Worm (Caenorhabditis elegans): Measurements from ENCODE around the gene nhr-173.

Gene nhr-173

DNA sequence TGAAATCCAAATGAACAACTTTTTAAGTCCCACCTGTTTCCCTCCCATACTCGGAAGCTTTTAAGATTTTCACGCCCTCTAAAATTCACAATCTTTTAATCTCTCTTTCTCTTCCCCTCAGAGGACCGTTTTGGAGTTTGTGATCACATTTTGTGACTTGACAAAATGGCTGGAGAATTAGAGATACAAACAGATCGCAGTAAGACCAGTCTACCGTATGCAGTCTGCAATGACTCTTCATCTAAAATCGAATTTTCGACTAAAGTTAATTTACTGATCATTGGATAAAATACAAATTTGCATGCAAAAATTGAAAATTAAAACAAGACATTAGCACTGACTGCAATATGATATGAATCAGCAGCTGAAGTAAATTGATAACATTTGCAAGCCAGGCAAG, 13.8 kb upstream of the nhr-173 start:
- no peak for TF ChIP-seq tbx-11 (GFP tag; IDR thresholded peaks at IDR 0.05)
- TF ChIP-seq F13C5.2 (tag; optimal IDR thresholded peaks at IDR 0.05), result no peak
- TF ChIP-seq ceh-13 (GFP tag; optimal IDR thresholded peaks at IDR 0.05), result no peak
- TF ChIP-seq ets-7 (tag; optimal IDR thresholded peaks at IDR 0.05), result no peak
- TF ChIP-seq ceh-36 (tag; optimal IDR thresholded peaks at IDR 0.05), result no peak
- TF ChIP-seq tbx-37 (GFP tag; conservative IDR thresholded peaks at IDR 0.05), result no peak
- no peak for TF ChIP-seq ama-1 (optimal IDR thresholded peaks at IDR 0.05)

DNA sequence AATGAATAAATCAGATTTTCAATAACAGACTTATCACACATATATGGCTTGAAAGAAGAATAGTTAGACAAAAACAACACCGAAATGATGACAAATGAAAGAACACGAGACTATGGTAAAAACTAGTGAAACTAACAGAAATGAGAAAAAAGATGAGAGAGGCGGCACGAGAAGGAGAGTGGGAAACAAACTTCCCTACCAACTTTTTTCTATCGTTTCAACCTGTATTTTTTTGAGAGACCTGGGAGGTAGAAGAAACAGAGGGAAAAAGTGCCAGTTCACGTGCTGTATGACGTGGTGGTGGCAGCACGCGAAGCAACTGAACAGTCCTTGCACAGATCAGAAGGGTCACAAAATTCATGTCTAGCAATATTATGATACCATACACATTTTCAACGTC, 12.5 kb upstream of the nhr-173 start:
- TF ChIP-seq pes-1 (GFP tag; IDR thresholded peaks at IDR 0.05), result no peak
- TF ChIP-seq B0310.2 (tag; optimal IDR thresholded peaks at IDR 0.05), result no peak
- TF ChIP-seq ceh-13 (GFP tag; optimal IDR thresholded peaks at IDR 0.05), result no peak
- no peak for TF ChIP-seq hmg-4 (GFP tag; optimal IDR thresholded peaks at IDR 0.05)
- no peak for TF ChIP-seq scrt-1 (GFP tag; IDR thresholded peaks at IDR 0.05)
- no peak for TF ChIP-seq tra-4 (tag; optimal IDR thresholded peaks at IDR 0.05)
- no peak for TF ChIP-seq ama-1 (optimal IDR thresholded peaks at IDR 0.05)
- no peak for TF ChIP-seq hmbx-1 (tag; optimal IDR thresholded peaks at IDR 0.05)
- TF ChIP-seq aly-1 (tag; optimal IDR thresholded peaks at IDR 0.05), result no peak
- no peak for TF ChIP-seq ceh-36 (tag; optimal IDR thresholded peaks at IDR 0.05)
- no peak for TF ChIP-seq hnd-1 (tag; optimal IDR thresholded peaks at IDR 0.05)
- TF ChIP-seq sea-1 (GFP tag; conservative IDR thresholded peaks at IDR 0.05), result no peak
- no peak for TF ChIP-seq tbx-11 (GFP tag; IDR thresholded peaks at IDR 0.05)
- no peak for TF ChIP-seq F13C5.2 (tag; optimal IDR thresholded peaks at IDR 0.05)

DNA sequence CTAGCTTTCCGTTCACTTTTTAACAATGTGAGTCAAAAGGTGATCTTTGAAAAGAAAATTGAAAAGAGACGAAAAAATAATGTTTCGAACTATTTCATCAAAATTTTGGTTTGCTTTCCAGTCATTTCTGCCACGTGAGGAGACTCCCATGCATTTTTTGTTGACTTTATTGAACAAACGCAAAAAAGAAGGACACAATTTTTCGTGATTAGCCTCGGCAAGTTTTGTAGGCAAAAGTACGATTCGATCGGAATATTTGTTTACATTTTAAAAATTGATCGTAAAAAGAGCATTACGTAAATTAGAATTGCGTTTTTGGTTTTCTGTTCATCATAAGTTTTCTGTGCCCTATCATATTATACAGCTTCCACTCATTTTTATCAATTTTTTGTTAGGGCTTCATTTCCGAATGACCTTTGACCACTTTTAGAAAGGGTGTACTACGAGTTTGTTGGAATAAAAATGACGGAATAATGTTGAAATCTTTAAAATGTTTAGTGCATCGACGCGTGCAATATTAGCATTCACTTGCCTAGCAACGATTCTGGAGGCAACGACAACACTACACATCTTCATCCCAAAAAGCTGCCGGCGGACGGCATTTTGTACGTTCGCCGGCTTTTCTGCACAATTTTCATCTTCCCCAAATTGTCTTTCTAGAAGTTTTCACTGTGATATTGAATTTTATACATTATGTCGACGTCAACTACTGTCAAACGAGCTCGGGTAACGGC, 10.2 kb upstream of the nhr-173 start, which contains the start of gene C56E10.3:
TSS of gene C56E10.3 (plus strand) at position 684 of the 734 bp plus-strand sequence.
- TF ChIP-seq B0310.2 (tag; optimal IDR thresholded peaks at IDR 0.05), result no peak

DNA sequence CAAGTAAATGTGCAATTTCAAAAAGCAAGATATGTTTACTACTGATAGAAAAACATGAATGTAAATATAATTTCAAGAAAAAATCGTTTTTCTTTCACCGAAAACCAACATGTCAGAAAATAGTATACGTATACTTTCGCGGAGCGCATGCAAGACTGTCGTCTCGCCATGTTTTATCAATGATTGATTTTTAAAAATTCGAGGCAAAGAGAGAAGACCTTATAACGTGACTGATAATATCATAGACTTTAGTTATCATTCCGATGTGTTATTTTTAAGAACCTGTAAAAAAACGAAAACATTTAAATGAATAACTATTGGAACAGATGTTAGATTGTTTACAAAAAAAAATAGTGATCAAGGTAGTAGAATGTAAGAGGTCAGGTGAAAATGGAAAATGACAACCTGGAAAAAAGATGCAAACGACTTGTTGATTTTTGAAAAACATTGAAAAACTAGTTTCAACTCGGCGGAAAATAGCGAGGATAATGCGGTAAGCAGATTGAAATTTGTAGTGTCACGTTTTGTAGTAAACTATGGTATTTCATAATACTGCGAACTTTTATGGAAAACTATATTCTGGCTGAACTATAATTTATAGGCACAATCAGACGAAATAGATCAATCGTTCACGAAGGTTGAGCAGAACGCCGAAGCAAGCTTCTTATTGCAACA, 8.8 kb upstream of the nhr-173 start:
- TF ChIP-seq F13C5.2 (tag; optimal IDR thresholded peaks at IDR 0.05) (no peak), aly-1 (tag; optimal IDR thresholded peaks at IDR 0.05) (no peak)

DNA sequence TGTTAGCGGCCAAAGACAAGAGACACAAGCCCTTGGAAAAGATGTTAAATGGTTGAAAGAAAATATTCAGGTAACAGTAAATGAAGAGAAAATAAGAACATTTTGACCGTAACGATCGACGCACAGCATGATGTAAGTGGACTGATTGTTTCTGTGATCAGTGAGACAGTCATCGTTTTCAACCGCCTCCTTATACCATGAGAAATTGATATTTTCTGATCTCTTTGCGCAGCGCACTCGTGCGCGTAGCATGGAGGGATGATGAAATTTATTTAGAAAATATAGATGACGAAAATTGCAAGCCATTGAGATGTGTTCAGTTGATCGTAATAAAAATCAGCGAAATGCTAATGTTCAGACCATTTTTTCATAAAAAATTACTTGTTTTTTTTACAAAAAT, 5.8 kb upstream of the nhr-173 start:
- TF ChIP-seq hnd-1 (tag; optimal IDR thresholded peaks at IDR 0.05) (no peak), scrt-1 (GFP tag; IDR thresholded peaks at IDR 0.05) (no peak), pes-1 (GFP tag; IDR thresholded peaks at IDR 0.05) (no peak), tbx-11 (GFP tag; IDR thresholded peaks at IDR 0.05) (no peak), ets-7 (tag; optimal IDR thresholded peaks at IDR 0.05) (no peak), B0310.2 (tag; optimal IDR thresholded peaks at IDR 0.05) (no peak), aly-1 (tag; optimal IDR thresholded peaks at IDR 0.05) (no peak), ceh-13 (GFP tag; optimal IDR thresholded peaks at IDR 0.05) (no peak), F13C5.2 (tag; optimal IDR thresholded peaks at IDR 0.05) (no peak), hmbx-1 (tag; optimal IDR thresholded peaks at IDR 0.05) (no peak), sea-1 (GFP tag; conservative IDR thresholded peaks at IDR 0.05) (no peak), ama-1 (optimal IDR thresholded peaks at IDR 0.05) (no peak), flt-1 (GFP tag; IDR thresholded peaks at IDR 0.05) (no peak), tbx-37 (GFP tag; conservative IDR thresholded peaks at IDR 0.05) (no peak), tra-4 (tag; optimal IDR thresholded peaks at IDR 0.05) (no peak), hmg-4 (GFP tag; optimal IDR thresholded peaks at IDR 0.05) (no peak), ceh-36 (tag; optimal IDR thresholded peaks at IDR 0.05) (no peak)

DNA sequence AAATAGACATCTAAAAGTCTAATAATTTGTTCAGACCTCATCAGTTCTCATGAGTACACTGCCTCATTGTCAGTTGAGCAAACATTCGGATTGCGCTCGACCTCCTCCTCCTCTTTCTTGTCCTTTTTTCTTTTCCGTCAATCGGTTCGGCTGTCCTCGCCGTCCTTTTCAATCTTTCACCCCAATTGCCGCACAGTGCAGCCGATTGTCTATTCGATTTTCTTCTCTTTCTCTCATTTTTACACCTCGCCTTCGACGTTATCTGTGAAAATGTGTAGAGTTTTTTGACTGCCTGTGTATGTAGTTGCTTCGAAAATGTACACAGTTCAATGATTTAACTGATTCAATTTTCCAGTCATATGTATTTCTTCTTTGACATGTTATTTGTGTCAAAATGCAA, 2.2 kb upstream of the nhr-173 start:
- no peak for TF ChIP-seq hnd-1 (tag; optimal IDR thresholded peaks at IDR 0.05)
- no peak for TF ChIP-seq ceh-13 (GFP tag; optimal IDR thresholded peaks at IDR 0.05)

DNA sequence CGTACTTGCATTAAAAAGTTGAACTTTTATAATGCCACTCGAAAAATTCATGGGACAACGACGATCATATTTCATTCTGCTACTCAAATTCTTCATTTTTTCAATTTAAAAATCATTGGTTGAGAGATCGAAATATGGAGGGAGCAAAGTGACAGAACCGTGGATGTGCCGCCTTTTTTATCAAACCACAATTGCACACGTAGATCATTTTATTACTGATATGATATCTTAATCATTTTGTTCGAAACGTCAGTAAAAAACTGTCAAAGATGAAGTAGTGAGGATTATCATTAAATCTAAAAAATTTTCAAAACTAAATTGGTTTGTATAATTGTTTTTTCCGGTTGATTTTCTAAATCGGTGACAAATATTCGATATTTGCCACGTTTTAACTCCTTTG, 1.2 kb upstream of the nhr-173 start:
- TF ChIP-seq F13C5.2 (tag; optimal IDR thresholded peaks at IDR 0.05), result no peak
- TF ChIP-seq sea-1 (GFP tag; conservative IDR thresholded peaks at IDR 0.05), result no peak
- no peak for TF ChIP-seq tra-4 (tag; optimal IDR thresholded peaks at IDR 0.05)
- no peak for TF ChIP-seq scrt-1 (GFP tag; IDR thresholded peaks at IDR 0.05)
- TF ChIP-seq pes-1 (GFP tag; IDR thresholded peaks at IDR 0.05), result no peak
- no peak for TF ChIP-seq hnd-1 (tag; optimal IDR thresholded peaks at IDR 0.05)
- no peak for TF ChIP-seq hmbx-1 (tag; optimal IDR thresholded peaks at IDR 0.05)
- TF ChIP-seq tbx-11 (GFP tag; IDR thresholded peaks at IDR 0.05), result no peak
- TF ChIP-seq ets-7 (tag; optimal IDR thresholded peaks at IDR 0.05), result no peak
- TF ChIP-seq hmg-4 (GFP tag; optimal IDR thresholded peaks at IDR 0.05), result no peak
- TF ChIP-seq ama-1 (optimal IDR thresholded peaks at IDR 0.05), result no peak
- TF ChIP-seq flt-1 (GFP tag; IDR thresholded peaks at IDR 0.05), result no peak
- no peak for TF ChIP-seq tbx-37 (GFP tag; conservative IDR thresholded peaks at IDR 0.05)
- no peak for TF ChIP-seq aly-1 (tag; optimal IDR thresholded peaks at IDR 0.05)

DNA sequence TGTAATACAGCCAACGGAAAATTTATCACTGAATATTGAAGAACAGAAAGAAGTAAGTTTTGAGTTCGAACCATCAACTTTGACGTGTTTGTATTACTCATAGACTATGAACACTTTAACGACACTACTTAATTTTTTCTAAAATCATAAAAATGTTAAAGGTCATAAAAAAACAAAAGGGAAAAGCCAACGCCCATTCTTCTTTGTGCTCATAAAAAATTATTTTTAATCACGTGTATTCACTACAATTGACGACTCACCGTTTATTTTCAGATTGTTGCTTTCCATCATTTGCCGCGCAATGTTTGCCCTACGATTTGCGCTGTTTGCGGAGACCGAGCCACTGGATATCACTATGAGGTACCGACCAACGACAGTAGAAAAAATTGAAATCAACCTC, 923 bp downstream of the nhr-173 start:
- TF ChIP-seq F13C5.2 (tag; optimal IDR thresholded peaks at IDR 0.05) (no peak), aly-1 (tag; optimal IDR thresholded peaks at IDR 0.05) (no peak), flt-1 (GFP tag; IDR thresholded peaks at IDR 0.05) (no peak), ceh-13 (GFP tag; optimal IDR thresholded peaks at IDR 0.05) (no peak), ets-7 (tag; optimal IDR thresholded peaks at IDR 0.05) (no peak), hnd-1 (tag; optimal IDR thresholded peaks at IDR 0.05) (no peak), sea-1 (GFP tag; conservative IDR thresholded peaks at IDR 0.05) (no peak), tbx-11 (GFP tag; IDR thresholded peaks at IDR 0.05) (no peak)
